Worm (Caenorhabditis elegans): ENCODE data around the gene C09H10.4.

The C09H10.4 gene

ce11 chrII:11097154-11097887, 2.6 kb upstream of the C09H10.4 start, which contains the start of the genes rpl-36.A and nuo-1 (continued):
- peak; percentile 88 for TF ChIP-seq nhr-71 (tag; optimal IDR thresholded peaks at IDR 0.05)
- TF ChIP-seq nhr-85 (tag), result peak; percentile 87
- TF ChIP-seq tbx-2 (tag; optimal IDR thresholded peaks at IDR 0.05), result peak; percentile 77
- peak; percentile 54 for TF ChIP-seq nhr-90 (tag; optimal IDR thresholded peaks at IDR 0.05; ENCODE audit: poor library complexity)
- TF ChIP-seq nhr-19 (GFP tag; conservative IDR thresholded peaks at IDR 0.05), result peak; percentile 76
- peak; percentile 81 for TF ChIP-seq swsn-7 (tag; optimal IDR thresholded peaks at IDR 0.05)
- TF ChIP-seq mdl-1 (tag; optimal IDR thresholded peaks at IDR 0.05), result peak in 1 of 2 experiments; percentile 79
- no peak for TF ChIP-seq pag-3 (tag; optimal IDR thresholded peaks at IDR 0.05; ENCODE audit: borderline replicate concordance, insufficient read depth)
- TF ChIP-seq nhr-11 (tag; optimal IDR thresholded peaks at IDR 0.05), result peak; percentile 4

- TF ChIP-seq lin-39 (tag; optimal IDR thresholded peaks at IDR 0.05) (no peak), efl-1 (optimal IDR thresholded peaks at IDR 0.05) (no peak), efl-1 (GFP tag; optimal IDR thresholded peaks at IDR 0.05 in 1 of 2) (no peak), elt-3 (tag; optimal IDR thresholded peaks at IDR 0.05) (no peak), nhr-71 (tag; optimal IDR thresholded peaks at IDR 0.05) (no peak), lir-3 (tag; optimal IDR thresholded peaks at IDR 0.05; ENCODE audit: poor library complexity) (no peak), pag-3 (tag; optimal IDR thresholded peaks at IDR 0.05; ENCODE audit: borderline replicate concordance, insufficient read depth) (no peak), fkh-4 (tag; optimal IDR thresholded peaks at IDR 0.05; ENCODE audit: borderline replicate concordance) (no peak), nhr-77 (tag; optimal IDR thresholded peaks at IDR 0.05) (no peak), aha-1 (tag; optimal IDR thresholded peaks at IDR 0.05) (no peak), ztf-11 (tag; optimal IDR thresholded peaks at IDR 0.05) (no peak), nhr-12 (tag; optimal IDR thresholded peaks at IDR 0.05) (no peak), hlh-4 (tag; optimal IDR thresholded peaks at IDR 0.05) (no peak)
Measured at ce11 chrII:11101171-11101570, 1.2 kb downstream of the C09H10.4 start.

- TF ChIP-seq unc-86 (tag; optimal IDR thresholded peaks at IDR 0.05) (peak; percentile 19), jun-1 (tag; optimal IDR thresholded peaks at IDR 0.05) (no peak), ztf-4 (tag; optimal IDR thresholded peaks at IDR 0.05) (no peak), sox-4 (tag; optimal IDR thresholded peaks at IDR 0.05) (no peak), nhr-90 (tag; optimal IDR thresholded peaks at IDR 0.05; ENCODE audit: poor library complexity) (peak; percentile 32), lin-13 (GFP tag; optimal IDR thresholded peaks at IDR 0.05) (peak; percentile 55), grh-1 (GFP tag; IDR thresholded peaks at IDR 0.05) (no peak), ama-1 (optimal IDR thresholded peaks at IDR 0.05) (no peak), xbp-1 (tag; optimal IDR thresholded peaks at IDR 0.05) (peak; percentile 17), mab-9 (GFP tag; IDR thresholded peaks at IDR 0.05) (no peak), Y116A8C.19 (tag; optimal IDR thresholded peaks at IDR 0.05; ENCODE audit: borderline replicate concordance) (no peak), efl-1 (optimal IDR thresholded peaks at IDR 0.05) (peak; percentile 73 to 74), efl-1 (GFP tag; optimal IDR thresholded peaks at IDR 0.05 in 1 of 2) (peak; percentile 71 to 94), aly-2 (tag; optimal IDR thresholded peaks at IDR 0.05) (no peak), ceh-90 (tag; optimal IDR thresholded peaks at IDR 0.05) (no peak), ces-1 (GFP tag; optimal IDR thresholded peaks at IDR 0.05) (no peak), nhr-19 (GFP tag; conservative IDR thresholded peaks at IDR 0.05) (peak; percentile 6; the same call in 1 of the 2 replicates), aha-1 (tag; optimal IDR thresholded peaks at IDR 0.05) (no peak), F16B12.6 (tag; optimal IDR thresholded peaks at IDR 0.05) (peak; percentile 37), lsy-2 (tag; optimal IDR thresholded peaks at IDR 0.05) (peak; percentile 67 to 88), nhr-12 (tag; optimal IDR thresholded peaks at IDR 0.05) (no peak), unc-130 (tag; optimal IDR thresholded peaks at IDR 0.05) (peak; percentile 75), nhr-85 (tag) (peak; percentile 80), sptf-1 (tag; optimal IDR thresholded peaks at IDR 0.05) (no peak), nhr-71 (tag; optimal IDR thresholded peaks at IDR 0.05) (peak; percentile 71), unc-62 (GFP tag; optimal IDR thresholded peaks at IDR 0.05) (no peak), ztf-11 (tag; optimal IDR thresholded peaks at IDR 0.05) (no peak), ceh-8 (GFP tag; optimal IDR thresholded peaks at IDR 0.05) (no peak), lin-15B (tag; optimal IDR thresholded peaks at IDR 0.05) (peak; percentile 10), swsn-7 (tag; optimal IDR thresholded peaks at IDR 0.05) (peak; percentile 38), rnt-1 (tag; optimal IDR thresholded peaks at IDR 0.05) (peak; percentile 66), lin-14 (GFP tag; optimal IDR thresholded peaks at IDR 0.05) (peak; percentile 94), unc-30 (tag; optimal IDR thresholded peaks at IDR 0.05) (no peak), hlh-4 (tag; optimal IDR thresholded peaks at IDR 0.05) (no peak), ets-5 (GFP tag; IDR thresholded peaks at IDR 0.05) (no peak), ceh-88 (GFP tag; IDR thresholded peaks at IDR 0.05) (no peak), pax-3 (tag; optimal IDR thresholded peaks at IDR 0.05) (peak; percentile 23)
Measured at ce11 chrII:11103052-11103451, 3.1 kb downstream of the C09H10.4 start.

Data from whole organism, L1 larva.